Fruit fly (Drosophila melanogaster): ENCODE results near the gene Rpt4.
A peak's percentile ranks its signal among the peaks of the same experiment; 100 is the strongest.

The Rpt4 gene

dm6 chrX:6278879-6279628, 12.0 kb downstream of the Rpt4 start:
- TF ChIP-seq insv (optimal IDR thresholded peaks at IDR 0.05) = no peak
- no peak for TF ChIP-seq ttk (optimal IDR thresholded peaks at IDR 0.05)
- TF ChIP-seq psq (optimal IDR thresholded peaks at IDR 0.05) = no peak
- no peak for TF ChIP-seq Sin3A (optimal IDR thresholded peaks at IDR 0.05)
- no peak for TF ChIP-seq Myc (optimal IDR thresholded peaks at IDR 0.05)
- no peak for TF ChIP-seq h (optimal IDR thresholded peaks at IDR 0.05)

DNA sequence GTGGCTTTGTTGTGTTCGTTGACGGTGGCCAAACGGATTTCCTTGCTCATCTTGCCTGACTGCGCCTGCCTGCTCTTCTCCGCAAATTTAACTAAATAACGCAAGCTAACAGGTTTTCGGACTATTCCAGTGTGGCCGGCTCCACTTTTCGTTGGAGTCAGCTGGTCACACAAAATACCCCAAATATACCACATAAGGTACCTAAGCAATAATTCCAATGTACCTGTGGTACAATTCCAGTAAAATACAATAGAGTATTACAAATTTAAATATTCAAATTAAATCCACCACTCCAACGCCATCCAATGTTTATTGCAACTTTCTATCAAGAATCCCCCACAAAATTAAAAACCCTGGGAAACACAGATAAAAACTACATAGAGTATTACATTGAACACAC, 14.5 kb downstream of the Rpt4 start, which contains the start of gene CG3566:
Gene CG3566 (minus strand): TSS at position 135 of the 400 bp plus-strand sequence.
- TF ChIP-seq Myc (optimal IDR thresholded peaks at IDR 0.05) (no peak), Sin3A (optimal IDR thresholded peaks at IDR 0.05) (no peak), h (optimal IDR thresholded peaks at IDR 0.05) (no peak), ttk (optimal IDR thresholded peaks at IDR 0.05) (no peak), psq (optimal IDR thresholded peaks at IDR 0.05) (no peak)

DNA sequence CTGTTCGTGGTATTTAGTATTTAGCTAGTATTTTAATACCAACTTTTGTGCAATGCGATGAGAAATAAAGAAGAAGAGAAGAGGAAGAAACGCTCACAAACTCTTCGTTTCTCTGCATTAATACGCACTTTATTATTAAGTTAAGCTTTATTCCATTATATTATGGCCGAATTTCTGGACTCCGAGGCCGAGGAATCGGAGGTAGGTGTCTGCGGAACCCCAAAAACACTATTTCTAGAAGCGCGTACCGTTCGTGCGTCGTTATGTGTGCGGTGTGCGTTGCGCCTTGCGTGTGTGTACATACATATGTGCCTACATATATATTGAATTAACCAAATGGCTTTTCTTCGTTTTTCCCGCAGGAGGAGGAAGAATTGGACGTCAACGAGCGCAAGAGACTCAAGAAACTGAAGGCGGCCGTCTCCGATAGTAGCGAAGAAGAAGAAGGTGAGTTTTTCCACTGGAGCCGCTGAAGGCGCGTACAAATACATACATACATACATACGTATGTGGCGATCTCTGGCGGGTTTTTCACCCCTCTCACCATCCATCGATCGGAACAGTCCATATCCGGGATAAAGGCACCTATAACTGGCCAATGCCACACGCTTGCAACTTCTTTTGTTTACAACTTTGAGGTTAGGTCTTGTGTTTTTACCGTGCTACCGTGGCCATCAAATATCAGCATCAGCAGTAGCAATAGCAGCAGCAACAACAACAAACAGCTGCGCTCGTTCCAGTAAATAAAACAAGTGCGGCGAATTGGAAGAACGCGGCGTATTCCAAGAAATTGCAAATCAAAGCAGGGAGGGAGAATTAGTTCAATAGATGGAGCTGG, 23.1 kb downstream of the Rpt4 start, which contains the start of gene Spt6:
Gene Spt6 (plus strand): TSS at position 53 of the 838 bp plus-strand sequence.
- TF ChIP-seq ttk (optimal IDR thresholded peaks at IDR 0.05) (no peak), h (optimal IDR thresholded peaks at IDR 0.05) (no peak), psq (optimal IDR thresholded peaks at IDR 0.05) (no peak), insv (optimal IDR thresholded peaks at IDR 0.05) (no peak), Myc (optimal IDR thresholded peaks at IDR 0.05) (no peak), Sin3A (optimal IDR thresholded peaks at IDR 0.05) (no peak)

DNA sequence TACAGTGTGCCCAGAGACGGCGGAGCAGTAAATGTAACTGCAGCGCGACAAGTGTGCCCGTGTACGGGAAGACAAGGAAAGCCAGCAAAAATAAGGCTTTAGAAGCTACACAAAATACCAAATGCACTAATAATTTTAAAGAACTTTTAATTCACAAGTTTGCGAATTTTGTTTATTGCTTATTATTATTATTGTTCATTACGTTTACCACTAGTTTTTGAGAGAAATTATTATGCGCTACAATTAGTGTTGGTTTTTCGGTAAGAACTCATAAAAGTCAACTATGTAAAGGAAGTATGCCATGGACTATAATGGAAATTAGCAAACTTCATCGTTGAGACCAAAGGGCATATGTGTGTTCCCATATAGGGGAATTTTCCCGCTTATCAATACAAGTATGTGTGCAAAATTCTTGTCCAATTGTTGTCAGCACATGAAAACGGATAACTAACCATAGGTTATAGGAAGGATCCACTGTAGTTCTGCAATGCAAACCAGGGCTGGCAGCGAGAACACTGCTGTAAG, 23.8 kb downstream of the Rpt4 start, which contains the start of gene schlank:
Gene schlank (minus strand): TSS at position 42 of the 525 bp plus-strand sequence.
- no peak for TF ChIP-seq insv (optimal IDR thresholded peaks at IDR 0.05)
- TF ChIP-seq psq (optimal IDR thresholded peaks at IDR 0.05) = no peak
- no peak for TF ChIP-seq Myc (optimal IDR thresholded peaks at IDR 0.05)
- no peak for TF ChIP-seq h (optimal IDR thresholded peaks at IDR 0.05)
- no peak for TF ChIP-seq ttk (optimal IDR thresholded peaks at IDR 0.05)
- no peak for TF ChIP-seq Sin3A (optimal IDR thresholded peaks at IDR 0.05)

dm6 chrX:6266092-6266491, 25.0 kb downstream of the Rpt4 start:
- no peak for TF ChIP-seq h (optimal IDR thresholded peaks at IDR 0.05)
- TF ChIP-seq ttk (optimal IDR thresholded peaks at IDR 0.05) = peak; percentile 51

dm6 chrX:6265456-6265877, 25.6 kb downstream of the Rpt4 start:
- TF ChIP-seq Sin3A (optimal IDR thresholded peaks at IDR 0.05) (no peak), h (optimal IDR thresholded peaks at IDR 0.05) (no peak), psq (optimal IDR thresholded peaks at IDR 0.05) (no peak), ttk (optimal IDR thresholded peaks at IDR 0.05) (no peak), Myc (optimal IDR thresholded peaks at IDR 0.05) (no peak), insv (optimal IDR thresholded peaks at IDR 0.05) (no peak)

dm6 chrX:6264456-6264855, 26.6 kb downstream of the Rpt4 start:
- TF ChIP-seq h (optimal IDR thresholded peaks at IDR 0.05) (no peak), ttk (optimal IDR thresholded peaks at IDR 0.05) (no peak), Sin3A (optimal IDR thresholded peaks at IDR 0.05) (no peak), insv (optimal IDR thresholded peaks at IDR 0.05) (no peak), psq (optimal IDR thresholded peaks at IDR 0.05) (no peak), Myc (optimal IDR thresholded peaks at IDR 0.05) (no peak)

dm6 chrX:6263614-6264130, 27.4 kb downstream of the Rpt4 start:
- TF ChIP-seq Sin3A (optimal IDR thresholded peaks at IDR 0.05) (no peak), h (optimal IDR thresholded peaks at IDR 0.05) (no peak), insv (optimal IDR thresholded peaks at IDR 0.05) (no peak), psq (optimal IDR thresholded peaks at IDR 0.05) (no peak), ttk (optimal IDR thresholded peaks at IDR 0.05) (no peak), Myc (optimal IDR thresholded peaks at IDR 0.05) (no peak)

- TF ChIP-seq insv (optimal IDR thresholded peaks at IDR 0.05) (no peak), psq (optimal IDR thresholded peaks at IDR 0.05) (no peak), Sin3A (optimal IDR thresholded peaks at IDR 0.05) (no peak), h (optimal IDR thresholded peaks at IDR 0.05) (no peak), Myc (optimal IDR thresholded peaks at IDR 0.05) (no peak), ttk (optimal IDR thresholded peaks at IDR 0.05) (no peak)
These were observed 30.1 kb downstream of the Rpt4 start, which contains the start of gene Josd for dm6 chrX:6260900-6261299. Gene Josd (plus strand): TSS chrX:6261169.

- TF ChIP-seq Sin3A (optimal IDR thresholded peaks at IDR 0.05) = no peak
- TF ChIP-seq Myc (optimal IDR thresholded peaks at IDR 0.05) = no peak
- no peak for TF ChIP-seq psq (optimal IDR thresholded peaks at IDR 0.05)
- TF ChIP-seq insv (optimal IDR thresholded peaks at IDR 0.05) = no peak
- TF ChIP-seq h (optimal IDR thresholded peaks at IDR 0.05) = no peak
- TF ChIP-seq ttk (optimal IDR thresholded peaks at IDR 0.05) = no peak
These were observed 31.3 kb downstream of the Rpt4 start for dm6 chrX:6259696-6260095.

dm6 chrX:6255414-6255915, 35.6 kb downstream of the Rpt4 start, which contains the start of the genes Rbcn-3A and Spx:
Gene Rbcn-3A (minus strand): TSS chrX:6255487.
Gene Spx (plus strand): TSS chrX:6255822.
- no peak for TF ChIP-seq psq (optimal IDR thresholded peaks at IDR 0.05)
- no peak for TF ChIP-seq insv (optimal IDR thresholded peaks at IDR 0.05)
- no peak for TF ChIP-seq Myc (optimal IDR thresholded peaks at IDR 0.05)
- no peak for TF ChIP-seq Sin3A (optimal IDR thresholded peaks at IDR 0.05)
- TF ChIP-seq h (optimal IDR thresholded peaks at IDR 0.05) = no peak
- TF ChIP-seq ttk (optimal IDR thresholded peaks at IDR 0.05) = no peak

Measured in Kc167 (cell line).